Fruit fly (Drosophila melanogaster): ENCODE results near the gene Cyp9f2.

Cyp9f2 gene

DNA sequence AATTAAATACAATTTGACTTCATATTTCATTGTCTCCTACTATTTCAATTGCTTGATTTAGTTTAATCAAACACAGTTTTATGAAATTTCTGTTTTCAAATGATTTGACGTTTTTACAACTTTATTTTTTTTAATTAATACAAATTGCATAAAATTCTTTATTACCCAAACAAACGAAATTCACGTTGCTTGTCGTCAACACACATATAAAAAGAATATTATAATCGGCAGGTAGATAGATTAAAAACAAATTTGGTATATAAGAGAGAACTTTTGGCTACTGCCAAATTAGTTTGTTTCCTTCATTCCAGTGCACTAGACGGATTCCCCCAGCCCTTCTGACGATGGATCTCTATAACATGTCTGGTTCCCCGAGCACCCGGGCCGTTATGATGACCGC lies 29.0 kb downstream of the Cyp9f2 start, which contains the start of gene GstD6:
TSS of gene GstD6 (plus strand) at position 301 of the 400 bp plus-strand sequence.
- TF ChIP-seq CG8478 (optimal IDR thresholded peaks at IDR 0.05), result no peak
- no peak for TF ChIP-seq CTCF (optimal IDR thresholded peaks at IDR 0.05)

DNA sequence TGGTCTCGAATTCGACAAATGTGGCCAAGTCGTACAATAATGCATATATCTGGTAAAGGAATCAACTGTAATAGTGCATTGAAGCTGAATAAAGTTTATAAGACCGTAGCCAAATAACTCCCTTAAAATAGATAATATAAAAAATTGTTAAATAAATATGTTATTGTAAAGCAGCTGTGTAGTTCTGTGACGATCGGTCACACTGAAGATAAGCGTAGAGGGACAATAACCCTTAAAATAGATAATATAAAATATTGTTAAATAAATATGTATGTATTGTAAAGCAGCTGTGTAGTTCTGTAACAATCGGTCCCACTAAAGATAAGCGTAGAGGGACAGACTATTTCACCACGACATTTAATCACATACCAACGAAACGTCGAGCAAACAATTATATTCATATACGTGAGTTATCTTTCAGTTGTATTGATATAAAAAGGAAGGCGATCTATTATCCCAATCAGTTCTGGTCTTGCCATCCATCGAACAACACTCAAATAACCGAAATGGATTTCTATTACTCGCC lies 30.5 kb downstream of the Cyp9f2 start, which contains the start of gene GstD5:
TSS of gene GstD5 (plus strand) at position 476 of the 526 bp plus-strand sequence.
- TF ChIP-seq CTCF (optimal IDR thresholded peaks at IDR 0.05), result no peak
- TF ChIP-seq CG8478 (optimal IDR thresholded peaks at IDR 0.05), result no peak

DNA sequence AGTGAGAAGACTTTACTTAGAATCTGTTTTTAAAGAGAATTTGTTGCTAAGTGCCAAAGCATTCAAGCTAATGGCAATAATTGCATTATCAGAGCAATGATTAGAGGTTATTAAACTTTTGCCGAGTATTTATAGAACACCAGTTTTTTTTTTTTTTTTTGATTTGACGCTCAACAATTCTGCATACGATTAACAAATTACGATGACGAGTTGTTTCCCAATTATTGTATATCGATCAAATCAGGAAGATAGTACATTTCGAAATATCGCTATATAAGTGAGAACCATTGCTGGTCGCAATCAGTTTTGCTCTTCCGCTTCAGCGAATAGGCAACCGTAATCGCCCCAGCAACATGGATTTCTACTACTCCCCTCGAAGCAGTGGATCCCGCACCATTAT lies 32.0 kb downstream of the Cyp9f2 start, which contains the start of gene GstD4:
TSS of gene GstD4 (plus strand) at position 301 of the 400 bp plus-strand sequence.
- TF ChIP-seq CG8478 (optimal IDR thresholded peaks at IDR 0.05) (no peak), CTCF (optimal IDR thresholded peaks at IDR 0.05) (no peak)

DNA sequence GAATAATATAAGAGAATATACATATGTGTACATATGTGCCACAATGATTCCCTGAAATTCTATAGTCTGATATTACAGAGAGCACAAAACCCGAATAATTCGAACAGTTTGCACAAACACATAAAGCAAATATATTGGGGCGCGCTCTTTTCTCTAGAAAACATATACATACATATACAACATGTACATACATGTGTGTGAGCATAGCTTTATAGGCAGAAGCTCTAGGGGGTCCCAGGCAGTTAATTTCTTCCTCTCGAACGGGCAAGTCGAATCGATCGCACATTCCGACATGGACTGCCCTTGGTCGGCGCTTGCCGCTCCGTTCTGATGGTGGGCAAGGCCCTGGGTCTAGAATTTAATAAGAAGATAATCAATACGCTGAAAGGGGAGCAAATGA lies 33.0 kb downstream of the Cyp9f2 start, which contains the start of gene GstD3:
TSS of gene GstD3 (plus strand) at position 269 of the 400 bp plus-strand sequence.
- no peak for TF ChIP-seq CTCF (optimal IDR thresholded peaks at IDR 0.05)
- no peak for TF ChIP-seq CG8478 (optimal IDR thresholded peaks at IDR 0.05)

DNA sequence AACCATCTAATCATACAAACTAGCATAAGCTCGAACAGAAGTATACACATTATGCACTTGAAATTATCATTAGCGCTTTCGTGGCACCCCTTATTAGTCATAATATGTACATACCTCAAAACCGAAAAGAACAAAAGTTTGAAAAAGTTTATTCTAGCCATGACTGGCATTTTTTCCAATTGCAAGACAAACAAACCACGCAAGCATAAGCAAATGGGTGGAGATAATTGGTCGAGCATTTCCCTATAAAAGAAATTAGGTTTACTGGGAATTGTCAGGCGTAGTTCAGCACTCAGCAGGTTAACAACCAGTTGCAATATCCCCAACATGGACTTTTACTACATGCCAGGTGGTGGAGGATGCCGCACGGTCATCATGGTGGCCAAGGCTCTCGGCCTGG lies 34.2 kb downstream of the Cyp9f2 start, which contains the start of gene GstD2:
TSS of gene GstD2 (plus strand) at position 301 of the 400 bp plus-strand sequence.
- TF ChIP-seq CTCF (optimal IDR thresholded peaks at IDR 0.05) (no peak), CG8478 (optimal IDR thresholded peaks at IDR 0.05) (no peak)

DNA sequence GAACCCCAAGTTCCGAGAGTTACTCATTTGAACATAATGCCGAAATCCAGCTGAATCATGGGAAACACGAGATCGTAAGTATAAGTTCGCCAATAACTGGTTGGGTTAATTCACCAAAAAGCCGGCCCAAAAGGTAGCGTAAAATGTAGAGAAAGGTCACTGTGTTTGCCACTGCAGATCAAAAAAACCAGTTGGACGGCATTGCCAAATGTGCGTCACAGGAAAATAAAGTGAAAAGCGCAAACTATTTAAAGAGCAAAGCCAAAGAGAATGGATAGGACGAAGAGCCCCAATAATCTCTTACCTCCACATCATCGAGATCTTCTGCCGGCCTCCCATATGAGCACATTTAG lies 35.2 kb downstream of the Cyp9f2 start:
- no peak for TF ChIP-seq CG8478 (optimal IDR thresholded peaks at IDR 0.05)
- no peak for TF ChIP-seq CTCF (optimal IDR thresholded peaks at IDR 0.05)

DNA sequence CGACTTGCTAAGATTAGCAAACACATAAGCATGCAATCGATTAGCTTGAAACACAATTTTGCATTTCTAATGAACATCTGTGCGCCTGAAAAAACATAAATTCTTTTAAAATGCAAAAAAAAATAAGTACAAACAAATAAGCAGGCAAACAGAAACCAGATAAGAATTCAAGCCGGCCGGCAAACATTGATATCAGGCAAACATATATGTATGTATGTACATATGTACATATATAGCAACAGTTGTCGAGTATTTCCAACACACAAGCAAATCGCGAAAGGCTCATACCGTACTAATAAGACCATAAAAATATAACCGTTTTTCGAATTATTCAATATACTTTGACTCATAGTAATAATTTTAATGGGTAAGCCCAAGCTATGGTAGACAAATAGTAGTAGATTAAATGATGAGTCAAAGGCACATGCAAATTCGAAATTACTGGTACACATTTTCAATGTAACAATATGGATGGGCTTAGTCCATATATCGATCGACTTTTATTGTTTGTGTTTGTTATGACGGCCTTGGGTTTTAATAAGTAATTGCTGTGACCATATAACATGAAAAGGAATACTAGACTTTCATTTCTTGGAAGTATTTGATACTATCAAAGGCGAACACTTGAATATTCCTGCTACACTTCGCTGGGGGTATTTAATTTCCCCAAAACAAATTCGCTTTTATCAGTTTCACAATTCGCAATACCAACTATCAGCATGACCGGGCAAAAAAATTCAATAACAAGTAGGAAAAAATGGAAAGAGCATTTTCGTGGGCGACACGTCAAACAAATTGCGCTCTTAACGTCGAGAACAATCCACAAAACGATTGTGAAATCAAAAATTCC lies 35.8 kb downstream of the Cyp9f2 start:
- TF ChIP-seq CTCF (optimal IDR thresholded peaks at IDR 0.05) (no peak), CG8478 (optimal IDR thresholded peaks at IDR 0.05) (no peak)

DNA sequence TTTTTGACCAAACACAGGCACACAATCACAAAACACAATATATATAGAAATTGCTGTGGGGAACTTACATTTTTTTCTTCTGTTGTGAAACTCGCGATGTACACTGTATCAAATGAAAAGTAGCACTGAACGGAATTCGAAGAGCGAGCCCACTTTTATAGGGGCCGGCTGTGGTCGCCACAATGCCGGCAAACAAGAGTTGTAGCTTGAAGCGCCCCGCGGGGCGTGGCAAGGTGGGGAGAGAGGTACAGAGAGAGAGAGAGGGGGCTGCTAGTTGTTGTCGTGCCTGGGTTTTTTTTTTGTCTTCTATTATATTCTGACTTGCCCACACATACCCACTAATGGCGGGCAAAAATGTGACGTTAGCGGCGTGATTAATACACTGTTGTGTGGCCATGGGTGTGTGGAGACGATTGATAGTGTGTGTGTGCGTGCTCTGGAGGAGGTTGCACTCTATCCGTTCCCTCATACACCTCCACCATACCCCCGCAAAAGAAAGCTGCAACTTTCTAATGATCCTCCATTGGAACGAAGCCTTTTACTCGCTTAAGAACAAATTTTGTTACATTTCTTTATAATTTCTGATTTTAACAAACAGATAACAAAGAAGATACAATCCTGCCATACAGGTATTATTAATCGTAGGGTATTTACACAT lies 36.6 kb downstream of the Cyp9f2 start, which contains the start of gene GstD1:
TSS of gene GstD1 (minus strand) at position 134 of the 658 bp plus-strand sequence.
- no peak for TF ChIP-seq CTCF (optimal IDR thresholded peaks at IDR 0.05)

DNA sequence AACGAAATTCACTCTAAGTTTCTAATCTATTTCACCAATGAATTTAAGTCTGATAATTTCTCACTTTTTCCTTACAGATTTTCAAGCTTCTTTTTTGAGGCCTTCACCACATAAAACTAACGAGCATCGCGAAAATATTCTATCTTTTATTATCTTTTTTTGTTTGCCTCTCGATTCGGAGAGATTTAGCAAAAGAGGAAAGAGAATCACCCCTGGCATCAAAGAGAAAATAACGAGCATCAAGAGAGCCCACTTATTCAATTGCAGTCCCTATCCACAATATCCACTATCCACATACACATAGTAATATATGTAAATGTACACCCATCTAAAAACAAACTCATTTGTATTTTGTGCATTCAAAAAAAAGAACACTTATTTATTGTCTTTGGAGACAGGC lies 38.4 kb downstream of the Cyp9f2 start, which contains the start of gene GstD9:
TSS of gene GstD9 (minus strand) at position 101 of the 400 bp plus-strand sequence.
- no peak for TF ChIP-seq CTCF (optimal IDR thresholded peaks at IDR 0.05)
- TF ChIP-seq CG8478 (optimal IDR thresholded peaks at IDR 0.05), result no peak

DNA sequence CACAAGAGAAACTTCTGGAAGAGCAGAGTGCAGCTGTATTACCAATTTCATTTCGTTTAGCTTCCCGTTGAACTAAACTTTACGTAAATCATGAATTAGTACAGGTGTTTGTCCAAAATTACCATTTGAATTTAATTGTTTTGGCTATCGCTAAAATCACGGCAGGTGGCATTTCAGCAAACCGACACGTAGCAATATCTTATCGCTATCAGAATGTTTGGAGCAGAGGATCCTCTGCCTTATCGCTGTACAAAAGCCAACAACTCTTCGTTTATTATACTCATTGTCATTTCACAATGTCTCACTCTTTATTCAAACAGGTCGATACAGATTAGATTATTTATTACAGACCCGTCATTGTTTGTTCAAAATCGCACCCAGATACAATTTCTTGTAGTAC lies 39.9 kb downstream of the Cyp9f2 start:
- TF ChIP-seq CG8478 (optimal IDR thresholded peaks at IDR 0.05) (no peak), CTCF (optimal IDR thresholded peaks at IDR 0.05) (no peak)

DNA sequence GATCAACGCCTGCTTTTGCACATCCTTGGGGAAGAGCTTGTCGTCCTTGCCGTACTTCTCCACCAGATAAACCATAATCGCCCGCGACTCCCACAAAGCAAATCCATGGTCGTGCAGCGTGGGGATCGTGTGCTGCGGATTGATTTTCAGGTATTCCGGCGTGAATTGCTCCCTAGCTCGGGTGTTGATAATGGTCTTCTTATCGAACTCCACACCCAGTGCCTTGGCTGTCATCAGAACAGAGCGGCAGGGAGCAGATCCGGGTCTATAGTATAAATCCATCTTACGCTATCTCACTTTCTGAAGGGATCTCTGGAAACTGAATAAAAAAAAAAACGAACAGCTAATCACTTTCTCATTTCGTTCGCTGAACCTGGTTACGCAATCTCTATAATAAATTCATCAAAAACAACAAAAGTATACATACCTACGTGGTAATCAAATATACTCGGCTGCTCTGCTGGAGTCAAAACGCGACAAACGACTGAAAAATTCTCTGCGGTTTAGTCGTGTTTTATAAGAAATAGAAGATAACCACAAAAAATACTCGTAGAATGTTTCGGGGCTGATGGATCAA lies 40.5 kb downstream of the Cyp9f2 start, which contains the start of gene GstD10:
TSS of gene GstD10 (minus strand) at position 472 of the 577 bp plus-strand sequence.
- TF ChIP-seq CG8478 (optimal IDR thresholded peaks at IDR 0.05), result no peak

DNA sequence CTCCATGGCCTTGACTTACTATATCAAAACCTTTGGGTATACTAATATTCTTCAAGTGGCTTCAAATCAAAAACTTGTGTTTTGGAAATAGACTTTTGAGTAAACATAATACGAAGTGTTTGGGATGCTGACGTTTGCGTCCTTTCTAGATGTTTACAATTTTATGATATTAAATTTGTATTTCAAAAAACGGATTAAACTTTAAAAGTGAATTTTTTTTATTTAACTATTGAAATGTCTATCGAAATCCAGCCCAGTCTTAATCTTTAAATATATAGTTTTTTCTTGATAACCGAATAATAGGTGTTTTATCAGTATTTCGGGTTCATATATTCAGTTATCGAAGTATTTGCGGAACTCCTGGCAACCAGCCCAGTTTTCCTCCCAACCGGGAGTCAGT lies 41.2 kb downstream of the Cyp9f2 start, which contains the start of gene Tim17a1:
TSS of gene Tim17a1 (minus strand) at position 101 of the 400 bp plus-strand sequence.
- TF ChIP-seq CTCF (optimal IDR thresholded peaks at IDR 0.05), result no peak
- TF ChIP-seq CG8478 (optimal IDR thresholded peaks at IDR 0.05), result no peak

DNA sequence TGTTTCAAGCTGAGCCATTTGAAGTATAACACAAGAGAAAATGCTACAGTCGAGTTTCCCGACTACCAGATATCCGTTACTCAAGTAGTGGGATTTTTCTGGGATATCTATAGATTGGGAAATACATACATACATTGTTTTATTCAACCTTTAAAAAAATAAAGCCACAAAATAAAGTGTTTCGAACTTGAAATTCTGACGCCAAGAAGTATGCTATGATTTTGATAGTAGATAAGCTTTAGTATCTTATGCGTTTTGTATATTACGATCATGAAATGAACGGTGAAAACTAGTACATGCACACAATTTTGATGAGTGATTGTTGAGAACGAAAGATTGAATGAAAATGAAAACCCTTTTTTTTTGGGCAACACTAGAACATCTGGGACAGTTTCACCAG lies 42.3 kb downstream of the Cyp9f2 start:
- TF ChIP-seq CTCF (optimal IDR thresholded peaks at IDR 0.05), result no peak
- no peak for TF ChIP-seq CG8478 (optimal IDR thresholded peaks at IDR 0.05)

DNA sequence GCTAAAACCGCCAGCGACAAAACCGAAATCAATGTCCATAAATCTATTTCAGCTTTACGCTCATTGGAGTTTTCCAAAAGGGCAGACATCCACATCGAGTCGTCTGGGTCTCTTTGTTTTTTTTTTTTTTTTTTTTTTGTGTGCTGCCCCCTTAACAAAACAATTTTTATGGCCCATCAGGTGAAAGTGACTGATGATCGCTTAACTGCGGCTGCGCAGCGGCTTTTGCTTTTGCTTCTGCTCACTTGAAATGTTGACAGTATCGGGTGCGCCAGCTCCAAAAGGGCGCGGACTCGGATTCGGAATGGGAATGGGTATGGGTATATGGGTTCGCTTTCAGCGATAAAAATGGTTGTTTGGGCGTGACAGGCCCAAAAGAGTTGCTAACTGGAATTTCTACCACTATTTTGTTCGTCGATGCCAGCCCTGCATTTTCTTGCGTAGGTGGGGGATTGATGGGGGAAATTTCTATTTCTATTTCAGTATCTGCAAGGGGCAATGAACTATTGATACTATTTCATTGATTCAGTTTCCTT lies 43.8 kb downstream of the Cyp9f2 start:
- TF ChIP-seq CTCF (optimal IDR thresholded peaks at IDR 0.05), result no peak
- no peak for TF ChIP-seq CG8478 (optimal IDR thresholded peaks at IDR 0.05)

DNA sequence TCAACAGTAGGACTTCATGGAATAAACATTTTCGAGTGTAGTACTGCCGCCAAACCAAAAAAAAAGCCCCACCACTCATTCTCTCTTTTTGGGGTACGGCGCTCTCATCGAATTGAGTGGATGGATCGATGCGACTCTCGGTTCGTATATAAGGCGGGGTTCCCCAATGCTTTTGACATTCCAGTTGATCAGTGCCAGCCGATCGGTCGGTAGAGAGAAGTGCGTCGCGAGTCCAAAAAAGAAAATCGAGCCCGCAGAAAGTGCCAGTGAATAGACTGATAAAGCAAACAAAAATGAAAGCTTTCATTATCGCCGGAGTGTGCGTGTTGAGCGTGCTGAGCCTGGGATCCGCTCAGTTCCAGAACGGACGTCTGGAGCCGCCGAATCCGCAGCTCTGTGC lies 46.0 kb downstream of the Cyp9f2 start, which contains the start of gene CG4115:
TSS of gene CG4115 (plus strand) at position 172 of the 400 bp plus-strand sequence.
- TF ChIP-seq CTCF (optimal IDR thresholded peaks at IDR 0.05) (no peak), CG8478 (optimal IDR thresholded peaks at IDR 0.05) (no peak)
